Worm (Caenorhabditis elegans): ENCODE measurements around the gene str-47.

Gene str-47

ce11 chrV:7645454-7645853, at the start of gene str-47:
TSS of gene str-47 (plus strand) at chrV:7645754.
- TF ChIP-seq unc-62 (GFP tag; optimal IDR thresholded peaks at IDR 0.05): no peak

- no peak for TF ChIP-seq unc-62 (GFP tag; optimal IDR thresholded peaks at IDR 0.05)
These were observed 47.3 kb upstream of the str-47 start, which contains the start of gene C50E3.7 for ce11 chrV:7598269-7598668. TSS of gene C50E3.7 (minus strand) at chrV:7598369.

ce11 chrV:7600149-7600548, 45.4 kb upstream of the str-47 start, which contains the start of gene C50E3.9:
TSS of gene C50E3.9 (minus strand) at chrV:7600249.
- TF ChIP-seq unc-62 (GFP tag; optimal IDR thresholded peaks at IDR 0.05): no peak

- no peak for TF ChIP-seq unc-62 (GFP tag; optimal IDR thresholded peaks at IDR 0.05)
These were observed 44.1 kb upstream of the str-47 start, which contains the start of gene scl-26 for ce11 chrV:7601443-7601842. TSS of gene scl-26 (minus strand) at chrV:7601543.

- no peak for TF ChIP-seq unc-62 (GFP tag; optimal IDR thresholded peaks at IDR 0.05)
These were observed 42.1 kb upstream of the str-47 start, which contains the start of gene C50E3.11 for ce11 chrV:7603404-7603803. TSS of gene C50E3.11 (minus strand) at chrV:7603486.

- TF ChIP-seq unc-62 (GFP tag; optimal IDR thresholded peaks at IDR 0.05): no peak
These were observed 40.7 kb upstream of the str-47 start, which contains the start of gene clec-213 for ce11 chrV:7604858-7605257. TSS of gene clec-213 (plus strand) at chrV:7605158.

- TF ChIP-seq unc-62 (GFP tag; optimal IDR thresholded peaks at IDR 0.05): no peak
These were observed 35.7 kb upstream of the str-47 start, which contains the start of the genes folt-3 and clec-214 for ce11 chrV:7609698-7610420. TSS of gene folt-3 (minus strand) at chrV:7609748. TSS of gene clec-214 (plus strand) at chrV:7610370.

ce11 chrV:7612044-7612443, 33.5 kb upstream of the str-47 start, which contains the start of gene clec-215:
TSS of gene clec-215 (plus strand) at chrV:7612344.
- TF ChIP-seq unc-62 (GFP tag; optimal IDR thresholded peaks at IDR 0.05): no peak

ce11 chrV:7618114-7618513, 27.4 kb upstream of the str-47 start, which contains the start of gene C50E3.15:
TSS of gene C50E3.15 (plus strand) at chrV:7618414.
- TF ChIP-seq unc-62 (GFP tag; optimal IDR thresholded peaks at IDR 0.05): no peak

ce11 chrV:7622011-7622465, 23.5 kb upstream of the str-47 start, which contains the start of gene C50E3.12:
TSS of gene C50E3.12 (minus strand) at chrV:7622061.
- no peak for TF ChIP-seq unc-62 (GFP tag; optimal IDR thresholded peaks at IDR 0.05)

- TF ChIP-seq unc-62 (GFP tag; optimal IDR thresholded peaks at IDR 0.05): no peak
These were observed 21.4 kb upstream of the str-47 start, which contains the start of gene C50E3.13 for ce11 chrV:7624152-7624551. TSS of gene C50E3.13 (minus strand) at chrV:7624252.

ce11 chrV:7624652-7625051, 20.9 kb upstream of the str-47 start, which contains the start of gene grsp-4:
TSS of gene grsp-4 (plus strand) at chrV:7624952.
- no peak for TF ChIP-seq unc-62 (GFP tag; optimal IDR thresholded peaks at IDR 0.05)

- TF ChIP-seq unc-62 (GFP tag; optimal IDR thresholded peaks at IDR 0.05): no peak
These were observed 19.0 kb upstream of the str-47 start, which contains the start of gene F07C4.6 for ce11 chrV:7626550-7626949. TSS of gene F07C4.6 (plus strand) at chrV:7626850.

ce11 chrV:7629504-7629903, 16.1 kb upstream of the str-47 start, which contains the start of gene srd-30:
TSS of gene srd-30 (plus strand) at chrV:7629804.
- TF ChIP-seq unc-62 (GFP tag; optimal IDR thresholded peaks at IDR 0.05): no peak

ce11 chrV:7631732-7632131, 13.8 kb upstream of the str-47 start, which contains the start of gene srd-25:
TSS of gene srd-25 (plus strand) at chrV:7632032.
- TF ChIP-seq unc-62 (GFP tag; optimal IDR thresholded peaks at IDR 0.05): no peak

ce11 chrV:7634657-7635056, 10.9 kb upstream of the str-47 start, which contains the start of gene srd-31:
TSS of gene srd-31 (minus strand) at chrV:7634757.
- no peak for TF ChIP-seq unc-62 (GFP tag; optimal IDR thresholded peaks at IDR 0.05)

Data from whole organism, dauer.